Worm (Caenorhabditis elegans) whole organism, late embryonic: ENCODE measurements around the gene hlh-28.

ENCODE experiments used
- F13H6.1 ChIP-seq: sonication (generic microtip); optimal IDR thresholded peaks from 2 replicates; lab custom pipeline; 2016; ENCODE audit warnings: missing genetic modification characterization, missing compliant biosample characterization
- ceh-6 ChIP-seq: fragments of 200-800 bp; sonication (Bioruptor generic); optimal IDR thresholded peaks from 2 replicates; lab custom pipeline; 2018; ENCODE audit warnings: mild to moderate bottlenecking, missing genetic modification characterization, missing compliant biosample characterization
- hlh-30 ChIP-seq: sonication (generic microtip); optimal IDR thresholded peaks from 2 replicates; lab custom pipeline; 2017; ENCODE audit warnings: antibody characterized with exemption, missing genetic modification characterization, missing compliant biosample characterization; ENCODE audit not compliant: insufficient read depth
- pax-1 ChIP-seq: fragments of 150-350 bp; optimal IDR thresholded peaks from 2 replicates; lab custom pipeline; 2014; ENCODE audit warnings: missing biosample characterization, missing genetic modification characterization

DNA sequence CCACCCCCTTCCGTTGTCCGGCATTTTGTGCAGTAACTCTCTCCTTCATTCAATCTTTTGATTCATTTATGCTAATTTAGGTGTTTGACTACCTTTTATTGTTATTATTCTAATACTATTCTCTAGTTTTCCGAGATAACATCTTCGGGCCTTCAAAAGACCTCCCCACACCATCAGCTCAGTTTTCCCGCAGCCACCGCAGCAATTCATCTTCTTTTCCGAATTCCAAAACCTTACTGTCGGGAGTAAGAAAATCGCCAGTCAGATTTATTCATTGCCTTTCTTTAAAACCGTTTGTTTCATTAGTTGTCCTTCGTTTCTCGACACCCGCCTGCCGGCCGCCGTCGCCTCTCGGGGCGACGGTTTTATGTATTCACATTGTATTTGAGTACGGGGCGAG, 42.7 kb upstream of the hlh-28 start:
- no peak for TF ChIP-seq pax-1
- no peak for TF ChIP-seq F13H6.1
- TF ChIP-seq ceh-6, result no peak
- TF ChIP-seq hlh-30 (tag; lab: Kevin White, UChicago), result no peak
